Fruit fly (Drosophila melanogaster): ENCODE measurements around the gene CG7460.

Gene CG7460

dm6 chr3L:17740471-17740870 lies at the start of gene CG7460 (continued):
- no peak for TF ChIP-seq shn (GFP tag; optimal IDR thresholded peaks at IDR 0.05)
- no peak for TF ChIP-seq D19A (tag; optimal IDR thresholded peaks at IDR 0.05)
- no peak for TF ChIP-seq klu (GFP tag; IDR thresholded peaks at IDR 0.05)
- TF ChIP-seq tin (GFP tag; optimal IDR thresholded peaks at IDR 0.05) = no peak
- peak; percentile 87 for TF ChIP-seq Jarid2 (GFP tag; optimal IDR thresholded peaks at IDR 0.05)
- TF ChIP-seq HmgZ (tag; optimal IDR thresholded peaks at IDR 0.05) = peak; percentile 31
- TF ChIP-seq Xrp1 (GFP tag; IDR thresholded peaks at IDR 0.05) = no peak
- no peak for TF ChIP-seq az2 (GFP tag; optimal IDR thresholded peaks at IDR 0.05)
- no peak for TF ChIP-seq CG12155 (GFP tag; optimal IDR thresholded peaks at IDR 0.05)
- TF ChIP-seq CG8089 (GFP tag; optimal IDR thresholded peaks at IDR 0.05) = no peak
- no peak for TF ChIP-seq dmrt11E (tag; optimal IDR thresholded peaks at IDR 0.05)
- TF ChIP-seq Sry-δ (GFP tag; optimal IDR thresholded peaks at IDR 0.05) = no peak
- TF ChIP-seq dmrt99B (tag; optimal IDR thresholded peaks at IDR 0.05) = no peak
- peak; percentile 38 for TF ChIP-seq CG12299 (tag; optimal IDR thresholded peaks at IDR 0.05)
- TF ChIP-seq Pdp1 (GFP tag; optimal IDR thresholded peaks at IDR 0.05) = no peak
- no peak for TF ChIP-seq Bgb (GFP tag; IDR thresholded peaks at IDR 0.05; ENCODE audit: partially characterized antibody)
- TF ChIP-seq E2f2 (GFP tag; IDR thresholded peaks at IDR 0.05) = no peak
- TF ChIP-seq Opbp (GFP tag; IDR thresholded peaks at IDR 0.05; ENCODE audit: partially characterized antibody) = no peak
- no peak for TF ChIP-seq CG2116 (GFP tag; optimal IDR thresholded peaks at IDR 0.05)
- no peak for TF ChIP-seq dpn (GFP tag; optimal IDR thresholded peaks at IDR 0.05)
- no peak for TF ChIP-seq lilli (GFP tag; optimal IDR thresholded peaks at IDR 0.05)
- TF ChIP-seq zf30C (GFP tag; optimal IDR thresholded peaks at IDR 0.05) = no peak
- no peak for TF ChIP-seq Spps (tag; optimal IDR thresholded peaks at IDR 0.05)
- no peak for TF ChIP-seq CG7745 (tag; optimal IDR thresholded peaks at IDR 0.05)
- TF ChIP-seq tap (tag; optimal IDR thresholded peaks at IDR 0.05) = no peak
- no peak for TF ChIP-seq CG11560 (tag; IDR thresholded peaks at IDR 0.05)
- TF ChIP-seq da (GFP tag; optimal IDR thresholded peaks at IDR 0.05) = no peak
- TF ChIP-seq Sry-β (GFP tag; optimal IDR thresholded peaks at IDR 0.05) = no peak
- no peak for TF ChIP-seq Oaz (GFP tag; IDR thresholded peaks at IDR 0.05)
- TF ChIP-seq CG15011 (GFP tag; optimal IDR thresholded peaks at IDR 0.05) = no peak
- no peak for TF ChIP-seq HHEX (GFP tag; optimal IDR thresholded peaks at IDR 0.05)
- no peak for TF ChIP-seq CG34422 (GFP tag; IDR thresholded peaks at IDR 0.05)
- TF ChIP-seq Atf3 (GFP tag; optimal IDR thresholded peaks at IDR 0.05) = no peak
- TF ChIP-seq Mad (GFP tag; optimal IDR thresholded peaks at IDR 0.05) = no peak
- no peak for TF ChIP-seq fu2 (GFP tag; optimal IDR thresholded peaks at IDR 0.05)
- no peak for TF ChIP-seq CG7357 (GFP tag; IDR thresholded peaks at IDR 0.05)
- no peak for TF ChIP-seq bab2 (GFP tag; optimal IDR thresholded peaks at IDR 0.05)
- TF ChIP-seq CG9876 (GFP tag; optimal IDR thresholded peaks at IDR 0.05) = no peak
- no peak for TF ChIP-seq CG30020 (tag; optimal IDR thresholded peaks at IDR 0.05)
- no peak for TF ChIP-seq Awh (GFP tag; IDR thresholded peaks at IDR 0.05)
- no peak for TF ChIP-seq CG7271 (tag; optimal IDR thresholded peaks at IDR 0.05)
- peak; percentile 34 for TF ChIP-seq kah (GFP tag; optimal IDR thresholded peaks at IDR 0.05)
- TF ChIP-seq CG15514 (GFP tag; optimal IDR thresholded peaks at IDR 0.05) = no peak
- no peak for TF ChIP-seq CG16779 (GFP tag; IDR thresholded peaks at IDR 0.05)
- TF ChIP-seq CG3995 (GFP tag; optimal IDR thresholded peaks at IDR 0.05) = no peak
- no peak for TF ChIP-seq Nf-YC (tag; optimal IDR thresholded peaks at IDR 0.05)
- no peak for TF ChIP-seq luna (GFP tag; optimal IDR thresholded peaks at IDR 0.05)
- no peak for TF ChIP-seq pzg (GFP tag; optimal IDR thresholded peaks at IDR 0.05)
- no peak for TF ChIP-seq ftz-f1 (GFP tag; optimal IDR thresholded peaks at IDR 0.05)
- TF ChIP-seq CG18011 (GFP tag; optimal IDR thresholded peaks at IDR 0.05) = no peak
- TF ChIP-seq CTCF (GFP tag; optimal IDR thresholded peaks at IDR 0.05) = no peak
- TF ChIP-seq CG6272 (GFP tag; IDR thresholded peaks at IDR 0.05) = no peak
- 0 out of 2 replicates have a peak, but pooled peaks have one; percentile 11 for TF ChIP-seq sim (GFP tag; IDR thresholded peaks at IDR 0.05)

Measured in whole organism, embryonic.